Fruit fly (Drosophila melanogaster): ENCODE measurements around the gene knrl.

knrl gene

DNA sequence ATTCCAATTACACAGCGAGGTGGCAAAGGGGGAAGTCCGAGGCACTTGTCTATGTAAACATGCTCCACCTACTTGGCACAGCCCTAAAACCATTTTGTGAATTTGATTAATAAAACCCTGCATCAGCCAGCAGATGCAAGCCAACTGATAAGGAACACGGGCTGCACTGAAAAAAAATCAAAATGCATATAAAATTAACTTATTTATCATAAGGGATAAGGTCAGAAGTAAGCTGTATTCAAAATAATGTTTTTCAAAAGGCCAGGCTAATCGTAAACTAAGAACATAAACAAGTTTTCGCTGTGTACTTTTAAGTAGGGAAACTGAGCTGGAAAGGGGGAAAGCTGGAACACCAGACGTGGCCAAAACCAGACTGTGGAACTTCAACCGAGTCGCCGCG lies 68.6 kb downstream of the knrl start:
- TF ChIP-seq Mnt (GFP tag; optimal IDR thresholded peaks at IDR 0.05) (no peak), ovo (GFP tag; optimal IDR thresholded peaks at IDR 0.05) (no peak), CG5204 (GFP tag; optimal IDR thresholded peaks at IDR 0.05) (no peak), kay (GFP tag; ENCODE audit: borderline replicate concordance) (no peak), CG14711 (tag; optimal IDR thresholded peaks at IDR 0.05) (no peak), cnc (optimal IDR thresholded peaks at IDR 0.05) (no peak), cic (GFP tag; optimal IDR thresholded peaks at IDR 0.05) (no peak), pad (GFP tag; optimal IDR thresholded peaks at IDR 0.05) (no peak), CG7101 (tag; optimal IDR thresholded peaks at IDR 0.05) (no peak), toe (GFP tag; optimal IDR thresholded peaks at IDR 0.05) (no peak)

DNA sequence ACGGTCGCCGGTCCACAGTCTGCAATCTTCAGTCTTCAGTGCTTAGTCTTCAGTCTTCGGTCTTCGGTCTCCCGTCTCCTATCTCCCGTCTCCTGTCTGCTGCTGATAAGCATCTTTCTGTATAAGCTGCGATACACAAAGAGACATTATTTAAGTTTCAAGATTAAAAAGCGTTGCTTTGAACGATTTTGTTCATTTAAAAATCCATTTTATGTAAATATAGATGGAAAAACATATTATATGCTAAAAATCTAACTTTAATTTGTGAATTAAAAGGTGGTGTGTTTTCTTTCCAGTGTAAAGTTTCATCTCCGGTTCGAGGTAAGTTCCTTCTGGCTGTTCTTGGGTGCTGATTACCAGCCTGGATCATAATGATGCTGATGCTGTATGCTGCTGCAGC lies 71.1 kb downstream of the knrl start:
- no peak for TF ChIP-seq cnc (optimal IDR thresholded peaks at IDR 0.05)
- TF ChIP-seq CG11617 (GFP tag; optimal IDR thresholded peaks at IDR 0.05) = no peak
- no peak for TF ChIP-seq CG7101 (tag; optimal IDR thresholded peaks at IDR 0.05)
- no peak for TF ChIP-seq pad (GFP tag; optimal IDR thresholded peaks at IDR 0.05)
- TF ChIP-seq toe (GFP tag; optimal IDR thresholded peaks at IDR 0.05) = no peak

DNA sequence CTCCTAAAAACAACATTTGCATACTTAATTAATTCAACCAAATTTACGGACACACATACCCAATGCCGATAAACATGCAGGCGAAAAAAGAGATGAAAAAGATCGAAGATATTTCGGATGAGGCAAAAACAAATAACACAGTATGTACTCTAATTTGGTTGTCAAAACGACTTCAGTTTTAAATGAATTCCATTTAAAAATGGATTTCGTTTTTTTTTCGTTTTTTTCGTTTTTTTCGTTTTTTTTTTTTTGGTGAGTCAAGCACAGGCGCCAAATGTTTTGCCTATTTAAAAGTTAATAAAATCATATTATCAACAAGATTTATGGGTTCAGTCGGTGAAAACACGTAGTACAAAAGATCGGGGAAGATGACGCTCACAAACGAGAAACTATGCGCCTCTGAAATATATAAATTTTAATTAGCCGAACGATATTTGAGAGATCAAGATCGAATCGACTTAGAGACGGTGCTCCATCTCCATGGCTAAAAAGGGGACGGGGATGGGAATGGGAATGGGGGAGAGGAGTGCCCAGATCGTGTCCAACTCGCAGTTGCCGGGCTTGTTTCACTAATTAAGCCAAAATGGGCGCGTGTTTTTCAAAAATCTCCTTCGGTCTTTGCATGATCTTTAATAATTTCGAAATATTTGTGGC lies 72.1 kb downstream of the knrl start:
- TF ChIP-seq CG1620 (GFP tag; optimal IDR thresholded peaks at IDR 0.05) (no peak), ovo (GFP tag; optimal IDR thresholded peaks at IDR 0.05) (no peak), Mnt (GFP tag; optimal IDR thresholded peaks at IDR 0.05) (no peak), pad (GFP tag; optimal IDR thresholded peaks at IDR 0.05) (no peak), CG7045 (GFP tag; optimal IDR thresholded peaks at IDR 0.05) (no peak), CG11617 (GFP tag; optimal IDR thresholded peaks at IDR 0.05) (no peak), CG12768 (GFP tag; optimal IDR thresholded peaks at IDR 0.05) (no peak), cic (GFP tag; optimal IDR thresholded peaks at IDR 0.05) (no peak), CG33017 (tag; optimal IDR thresholded peaks at IDR 0.05) (no peak), toe (GFP tag; optimal IDR thresholded peaks at IDR 0.05) (no peak), Hr96 (GFP tag; optimal IDR thresholded peaks at IDR 0.05) (no peak), bab1 (GFP tag; optimal IDR thresholded peaks at IDR 0.05) (no peak), Clk (GFP tag; optimal IDR thresholded peaks at IDR 0.05) (no peak)

Data from whole organism, adult.